Fruit fly (Drosophila melanogaster) whole organism, prepupa: ENCODE measurements around the gene CG15465.

Experiments used
- CG10631 ChIP-seq: fragments of 200-800 bp; sonication (Bioruptor generic); optimal IDR thresholded peaks from 2 replicates; lab custom pipeline; 2016; ENCODE audit warnings: missing biosample characterization, missing genetic modification characterization
- CG10669 ChIP-seq: fragments of 200-800 bp; sonication (Bioruptor generic); optimal IDR thresholded peaks from 3 replicates; lab custom pipeline; 2018; ENCODE audit warnings: missing biosample characterization, mild to moderate bottlenecking, missing genetic modification characterization, moderate library complexity
- CG11762 ChIP-seq: fragments of 200-800 bp; sonication (Bioruptor generic); optimal IDR thresholded peaks from 3 replicates; lab custom pipeline; 2016; ENCODE audit warnings: missing biosample characterization, missing genetic modification characterization; ENCODE audit not compliant: insufficient read depth
- CG11902 ChIP-seq: fragments of 200-800 bp; sonication (Bioruptor generic); optimal IDR thresholded peaks from 3 replicates; lab custom pipeline; 2016; ENCODE audit warnings: missing biosample characterization, missing genetic modification characterization
- CG15336 ChIP-seq: fragments of 200-800 bp; sonication (Bioruptor generic); IDR thresholded peaks from 2 replicates; pipeline ENCODE4 v1.3.6; 2022; ENCODE audit warnings: missing biosample characterization, missing genetic modification characterization
- CG1621 ChIP-seq: fragments of 200-800 bp; sonication (Bioruptor generic); optimal IDR thresholded peaks from 3 replicates; lab custom pipeline; 2018; ENCODE audit warnings: missing biosample characterization, mild to moderate bottlenecking, missing genetic modification characterization
- CG31627 ChIP-seq: fragments of 200-800 bp; sonication (Bioruptor generic); optimal IDR thresholded peaks from 3 replicates; lab custom pipeline; 2016; ENCODE audit warnings: missing biosample characterization, missing genetic modification characterization
- CG32006 ChIP-seq: fragments of 200-800 bp; sonication (Bioruptor generic); optimal IDR thresholded peaks from 3 replicates; lab custom pipeline; 2017; ENCODE audit warnings: missing biosample characterization, mild to moderate bottlenecking, missing genetic modification characterization
- CG34406 ChIP-seq: fragments of 200-800 bp; sonication (Bioruptor generic); optimal IDR thresholded peaks from 3 replicates; lab custom pipeline; 2016; ENCODE audit warnings: missing biosample characterization, missing genetic modification characterization
- CG3919 ChIP-seq: fragments of 200-800 bp; sonication (Bioruptor generic); optimal IDR thresholded peaks from 3 replicates; lab custom pipeline; 2016; ENCODE audit warnings: missing biosample characterization, missing genetic modification characterization
- CG4318 ChIP-seq: fragments of 200-800 bp; sonication (Bioruptor generic); optimal IDR thresholded peaks from 3 replicates; lab custom pipeline; 2017; ENCODE audit warnings: missing biosample characterization, mild to moderate bottlenecking, missing genetic modification characterization
- CG6163 ChIP-seq: fragments of 200-800 bp; sonication (Bioruptor generic); IDR thresholded peaks from 3 replicates; pipeline ENCODE4 v1.3.6; 2022; ENCODE audit warnings: missing biosample characterization, missing genetic modification characterization
- CG6792 ChIP-seq: fragments of 200-800 bp; sonication (Bioruptor generic); optimal IDR thresholded peaks from 3 replicates; lab custom pipeline; 2016; ENCODE audit warnings: missing biosample characterization, missing genetic modification characterization
- CG6854 ChIP-seq: fragments of 200-800 bp; sonication (Bioruptor generic); optimal IDR thresholded peaks from 2 replicates; lab custom pipeline; 2017; ENCODE audit warnings: missing biosample characterization, mild to moderate bottlenecking, missing genetic modification characterization
- CG8119 ChIP-seq: fragments of 200-800 bp; sonication (Bioruptor generic); IDR thresholded peaks from 3 replicates; pipeline ENCODE4 v1.3.6; 2022; ENCODE audit warnings: missing biosample characterization, missing genetic modification characterization
- CG8632 ChIP-seq: fragments of 200-800 bp; sonication (Bioruptor generic); optimal IDR thresholded peaks from 3 replicates; lab custom pipeline; 2016; ENCODE audit warnings: missing biosample characterization, missing genetic modification characterization
- CG9139 ChIP-seq: fragments of 200-800 bp; sonication (Bioruptor generic); optimal IDR thresholded peaks from 3 replicates; lab custom pipeline; 2017; ENCODE audit warnings: missing biosample characterization, mild to moderate bottlenecking, missing genetic modification characterization
- Eip75B ChIP-seq: fragments of 200-800 bp; sonication (Bioruptor generic); optimal IDR thresholded peaks from 3 replicates; lab custom pipeline; 2016; ENCODE audit warnings: missing biosample characterization, missing genetic modification characterization
- Eip78C ChIP-seq: fragments of 200-800 bp; sonication (Bioruptor generic); peaks from one replicate; lab custom pipeline; 2016; ENCODE audit warnings: missing biosample characterization, missing genetic modification characterization
- Ets21C ChIP-seq: fragments of 200-800 bp; sonication (Bioruptor generic); optimal IDR thresholded peaks from 3 replicates; lab custom pipeline; 2016; ENCODE audit warnings: missing biosample characterization, missing genetic modification characterization
- Ets96B ChIP-seq: fragments of 200-800 bp; optimal IDR thresholded peaks from 2 replicates; lab custom pipeline; 2019; ENCODE audit warnings: missing biosample characterization, mild to moderate bottlenecking, missing genetic modification characterization, moderate library complexity
- Hr38 ChIP-seq: sonication (Bioruptor generic); optimal IDR thresholded peaks from 2 replicates; lab custom pipeline; 2016; ENCODE audit warnings: missing biosample characterization, missing genetic modification characterization
- Hr39 ChIP-seq: fragments of 200-800 bp; sonication (Bioruptor generic); optimal IDR thresholded peaks from 2 replicates; lab custom pipeline; 2016; ENCODE audit warnings: missing biosample characterization, missing genetic modification characterization
- Hr4 ChIP-seq: fragments of 200-800 bp; sonication (Bioruptor generic); optimal IDR thresholded peaks from 3 replicates; lab custom pipeline; 2016; ENCODE audit warnings: missing biosample characterization, missing genetic modification characterization
- Met ChIP-seq: fragments of 200-800 bp; sonication (Bioruptor generic); optimal IDR thresholded peaks from 3 replicates; lab custom pipeline; 2016; ENCODE audit warnings: missing biosample characterization, missing genetic modification characterization
- OdsH ChIP-seq: fragments of 200-800 bp; sonication (Bioruptor generic); optimal IDR thresholded peaks from 3 replicates; lab custom pipeline; 2016; ENCODE audit warnings: missing biosample characterization, missing genetic modification characterization
- Smox ChIP-seq: fragments of 200-800 bp; sonication (Bioruptor generic); optimal IDR thresholded peaks from 3 replicates; lab custom pipeline; 2016; ENCODE audit warnings: missing biosample characterization, missing genetic modification characterization
- Sox14 ChIP-seq: fragments of 200-800 bp; sonication (Bioruptor generic); optimal IDR thresholded peaks from 3 replicates; lab custom pipeline; 2016; ENCODE audit warnings: missing biosample characterization, missing genetic modification characterization
- Sox15 ChIP-seq: fragments of 200-800 bp; sonication (Bioruptor generic); optimal IDR thresholded peaks from 3 replicates; lab custom pipeline; 2016; ENCODE audit warnings: missing biosample characterization, missing genetic modification characterization
- achi ChIP-seq: fragments of 200-800 bp; sonication (Bioruptor generic); optimal IDR thresholded peaks from 3 replicates; lab custom pipeline; 2016; ENCODE audit warnings: missing biosample characterization, missing genetic modification characterization
- acj6 ChIP-seq: fragments of 200-800 bp; sonication (Bioruptor generic); optimal IDR thresholded peaks from 3 replicates; lab custom pipeline; 2016; ENCODE audit warnings: missing biosample characterization, missing genetic modification characterization
- eg ChIP-seq: fragments of 200-800 bp; sonication (Bioruptor generic); IDR thresholded peaks from 3 replicates; pipeline ENCODE4 v1.3.6; 2022; ENCODE audit warnings: missing biosample characterization, missing genetic modification characterization
- esn ChIP-seq: fragments of 200-800 bp; sonication (Bioruptor generic); optimal IDR thresholded peaks from 2 replicates; lab custom pipeline; 2016; ENCODE audit warnings: missing biosample characterization, mild to moderate bottlenecking, missing genetic modification characterization, moderate library complexity
- fd85E ChIP-seq: fragments of 200-800 bp; sonication (Bioruptor generic); optimal IDR thresholded peaks from 3 replicates; lab custom pipeline; 2016; ENCODE audit warnings: missing biosample characterization, missing genetic modification characterization
- lz ChIP-seq: fragments of 200-800 bp; sonication (Bioruptor generic); optimal IDR thresholded peaks from 3 replicates; lab custom pipeline; 2016; ENCODE audit warnings: missing biosample characterization, missing genetic modification characterization
- pdm3 ChIP-seq: fragments of 200-800 bp; sonication (Bioruptor generic); optimal IDR thresholded peaks from 3 replicates; lab custom pipeline; 2016; ENCODE audit warnings: missing biosample characterization, missing genetic modification characterization
- svp ChIP-seq: fragments of 200-800 bp; sonication (Bioruptor generic); peaks from one replicate; lab custom pipeline; 2016; ENCODE audit warnings: missing biosample characterization, missing genetic modification characterization
- topi ChIP-seq: fragments of 200-800 bp; sonication (Bioruptor generic); optimal IDR thresholded peaks from 3 replicates; lab custom pipeline; 2016; ENCODE audit warnings: missing biosample characterization, missing genetic modification characterization
- vri ChIP-seq: fragments of 200-800 bp; sonication (Bioruptor generic); optimal IDR thresholded peaks from 3 replicates; lab custom pipeline; 2016; ENCODE audit warnings: missing biosample characterization, mild to moderate bottlenecking, missing genetic modification characterization

Gene CG15465

DNA sequence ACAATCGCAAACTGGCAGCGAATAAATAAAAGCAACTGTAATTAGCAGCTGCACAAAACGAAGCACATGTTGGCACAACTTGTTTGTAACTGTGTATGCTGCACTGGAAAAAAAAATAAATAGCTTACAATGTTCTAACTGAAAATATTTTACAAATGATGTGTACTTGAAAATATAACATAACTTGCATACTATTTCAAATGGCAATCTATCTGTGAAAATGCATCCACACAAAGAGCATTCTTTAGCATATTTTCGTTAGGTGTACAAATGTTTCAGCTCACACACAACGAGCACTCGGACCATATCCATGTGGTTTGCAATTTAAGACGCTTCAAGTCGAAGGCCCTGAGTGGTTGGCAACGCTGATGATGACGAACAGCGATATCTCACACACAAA is 26.9 kb upstream of the CG15465 start (continued):
- TF ChIP-seq lz (GFP tag; lab: Kevin White, UChicago) = peak; percentile 36
- peak; percentile 19 for TF ChIP-seq vri (GFP tag; lab: Kevin White, UChicago)
- no peak for TF ChIP-seq CG9139 (GFP tag; lab: Kevin White, UChicago)
- TF ChIP-seq CG10631 = peak; percentile 30
- peak; percentile 9 for TF ChIP-seq CG3919
- peak; percentile 61; the same call in 2 of the 3 replicates for TF ChIP-seq eg (GFP tag; lab: Robert Waterston, UW)

DNA sequence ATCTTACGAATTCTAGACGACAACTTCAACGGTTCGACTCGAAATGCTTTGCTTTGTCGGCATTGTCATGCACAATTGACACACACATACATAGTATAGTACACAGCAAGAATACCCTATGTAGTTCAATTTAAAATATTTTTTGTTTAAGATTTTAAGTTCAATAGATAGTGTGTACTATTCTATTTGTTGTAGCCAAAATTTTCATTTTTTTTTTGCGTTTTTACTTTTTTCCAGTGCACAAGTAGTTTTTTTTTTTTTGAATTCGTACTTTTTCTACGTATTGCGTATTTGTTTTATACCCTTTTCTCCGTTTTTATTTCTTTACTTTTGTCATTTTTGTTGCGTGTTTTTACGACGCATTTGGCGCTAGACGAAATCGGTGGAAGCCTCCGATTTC is 23.6 kb upstream of the CG15465 start:
- TF ChIP-seq CG10669 (GFP tag; lab: Kevin White, UChicago) = no peak
- TF ChIP-seq CG8119 = peak; percentile 31; the same call in 1 of the 3 replicates
- TF ChIP-seq CG15336 (GFP tag; lab: Robert Waterston, UW) = peak; percentile 36; the same call in 1 of the 2 replicates
- TF ChIP-seq Hr4 (GFP tag; lab: Kevin White, UChicago) = peak; percentile 36
- peak; percentile 16 for TF ChIP-seq Sox14 (GFP tag; lab: Kevin White, UChicago)
- TF ChIP-seq pdm3 (GFP tag; lab: Kevin White, UChicago) = peak; percentile 21
- peak; percentile 9 for TF ChIP-seq esn (GFP tag; lab: Kevin White, UChicago)
- TF ChIP-seq achi (GFP tag; lab: Kevin White, UChicago) = peak; percentile 8
- TF ChIP-seq Ets21C (GFP tag; lab: Kevin White, UChicago) = no peak
- no peak for TF ChIP-seq CG1621
- TF ChIP-seq svp = peak; percentile 9
- TF ChIP-seq fd85E (GFP tag; lab: Kevin White, UChicago) = no peak
- peak; percentile 9 for TF ChIP-seq CG31627 (GFP tag; lab: Kevin White, UChicago)
- TF ChIP-seq acj6 (GFP tag; lab: Kevin White, UChicago) = peak; percentile 19
- TF ChIP-seq eg (GFP tag; lab: Robert Waterston, UW) = peak; percentile 58
- TF ChIP-seq Met (GFP tag; lab: Kevin White, UChicago) = peak; percentile 36
- peak; percentile 22 for TF ChIP-seq Eip75B (GFP tag; lab: Kevin White, UChicago)
- TF ChIP-seq Eip78C (GFP tag; lab: Kevin White, UChicago) = peak; percentile 68
- peak; percentile 19 for TF ChIP-seq CG3919
- peak; percentile 1 for TF ChIP-seq OdsH (GFP tag; lab: Kevin White, UChicago)
- peak; percentile 47; the same call in 1 of the 3 replicates for TF ChIP-seq CG6163
- TF ChIP-seq CG8632 (GFP tag; lab: Kevin White, UChicago) = peak; percentile 18
- peak; percentile 0 for TF ChIP-seq Hr39
- TF ChIP-seq topi (GFP tag; lab: Kevin White, UChicago) = peak; percentile 17
- no peak for TF ChIP-seq CG6792 (GFP tag; lab: Kevin White, UChicago)
- peak; percentile 18 for TF ChIP-seq CG32006 (GFP tag; lab: Kevin White, UChicago)
- TF ChIP-seq CG6854 = no peak
- no peak for TF ChIP-seq Smox (GFP tag; lab: Kevin White, UChicago)
- TF ChIP-seq, all 60 proteins: peak for 21

DNA sequence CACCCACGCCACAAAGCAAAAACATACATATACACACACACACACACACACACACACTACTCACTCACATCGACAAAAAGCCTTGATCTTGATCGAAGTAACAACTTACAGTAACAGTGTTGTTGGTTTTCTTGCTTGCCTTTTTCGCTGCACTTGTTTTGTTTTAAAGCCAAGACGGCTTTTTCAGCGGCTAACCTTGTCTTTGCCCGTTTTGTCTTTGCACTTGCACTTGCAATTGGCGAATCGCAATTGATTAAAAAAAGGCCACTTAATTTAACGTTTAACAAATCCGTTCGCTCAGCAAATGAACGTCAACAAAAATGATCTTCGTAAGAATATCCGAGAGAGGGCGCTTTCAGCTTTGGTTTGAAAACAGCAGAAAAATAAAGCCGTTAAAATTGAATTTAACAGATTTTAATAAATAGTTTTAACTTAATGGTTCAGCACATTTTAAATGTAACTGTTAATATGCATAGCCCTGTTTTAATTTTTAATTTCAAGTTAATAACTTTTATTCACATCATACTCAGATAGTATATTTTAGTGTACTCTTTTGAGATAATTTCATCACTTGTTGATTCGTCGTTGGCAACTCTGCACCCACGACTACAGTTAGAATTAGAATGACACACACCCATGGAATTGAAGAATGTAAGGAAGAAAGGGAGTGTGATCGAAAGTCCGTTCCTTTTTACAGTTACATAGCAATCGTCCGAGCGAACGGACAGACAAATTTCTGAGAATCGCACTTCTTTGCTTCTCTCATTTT is 21.8 kb upstream of the CG15465 start:
- TF ChIP-seq achi (GFP tag; lab: Kevin White, UChicago) (no peak), Hr38 (no peak), CG31627 (GFP tag; lab: Kevin White, UChicago) (no peak)

DNA sequence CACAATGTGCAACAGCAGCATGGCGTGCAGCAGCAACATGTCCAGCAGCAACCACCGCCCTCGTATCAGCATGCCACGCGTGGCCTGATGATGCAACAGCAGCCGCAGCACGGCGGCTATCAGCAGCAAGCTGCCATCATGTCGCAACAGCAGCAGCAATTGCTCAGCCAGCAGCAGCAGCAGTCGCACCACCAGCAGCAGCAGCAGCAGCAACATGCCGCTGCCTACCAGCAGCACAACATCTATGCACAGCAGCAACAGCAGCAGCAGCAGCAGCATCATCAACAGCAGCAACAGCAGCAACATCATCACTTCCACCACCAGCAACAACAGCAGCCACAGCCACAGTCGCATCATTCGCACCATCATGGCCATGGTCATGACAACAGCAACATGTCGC is 18.9 kb upstream of the CG15465 start:
- TF ChIP-seq CG34406 (no peak), Ets96B (tag; lab: Kevin White, UChicago) (no peak), CG31627 (GFP tag; lab: Kevin White, UChicago) (no peak), topi (GFP tag; lab: Kevin White, UChicago) (no peak), Ets21C (GFP tag; lab: Kevin White, UChicago) (no peak), Eip75B (GFP tag; lab: Kevin White, UChicago) (no peak), Sox15 (no peak), OdsH (GFP tag; lab: Kevin White, UChicago) (no peak), esn (GFP tag; lab: Kevin White, UChicago) (no peak), CG4318 (GFP tag; lab: Kevin White, UChicago) (no peak), CG8632 (GFP tag; lab: Kevin White, UChicago) (no peak), CG10669 (GFP tag; lab: Kevin White, UChicago) (no peak), CG11762 (GFP tag; lab: Kevin White, UChicago) (no peak), CG11902 (GFP tag; lab: Kevin White, UChicago) (no peak)
